Comparison of ENCODE assay signal across 5 fruit fly cellular contexts in the genomic region with DNA sequence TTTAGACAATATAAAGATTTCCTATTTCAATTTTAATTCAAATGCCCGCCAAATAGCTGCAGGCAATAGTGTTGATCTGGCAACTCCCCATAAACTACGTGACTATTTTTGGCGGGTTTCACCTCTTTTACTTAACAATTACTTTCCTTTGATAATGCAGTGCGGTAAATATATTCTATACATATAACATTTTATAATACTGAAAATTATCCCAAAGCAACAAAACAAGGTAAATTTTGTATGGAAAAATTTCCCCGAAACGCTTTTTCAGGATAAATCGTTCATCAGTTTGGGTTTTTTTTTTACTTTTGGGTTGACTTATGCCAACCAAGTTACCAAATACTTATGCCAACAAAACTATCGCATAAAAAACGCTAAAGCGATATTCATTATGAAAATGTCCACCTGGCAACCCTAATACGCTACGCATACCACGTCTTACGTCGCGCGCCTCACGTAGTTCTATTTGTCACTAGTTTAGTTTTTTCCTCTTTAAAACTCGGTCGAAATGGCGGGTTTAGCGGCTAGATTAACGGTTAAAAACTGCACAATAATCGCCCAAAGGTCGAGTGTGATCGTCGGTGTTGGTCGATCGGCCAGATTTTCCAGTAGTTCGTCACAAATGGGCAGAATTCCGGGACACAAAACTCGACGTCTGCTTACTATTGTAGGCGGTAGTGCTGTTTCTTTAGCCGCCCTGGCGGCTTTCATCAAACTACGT.
TF ChIP-seq lines count a peak whose summit lies in the region.

Gene MICU3 (plus strand): TSS at position 442 of the 721 bp plus-strand sequence.

- TF ChIP-seq CTCF in whole organism, embryonic (GFP tag; optimal IDR thresholded peaks at IDR 0.05; lab: Kevin White, UChicago) = peak; percentile 27

TF ChIP-seq in whole organism, adult, 20 proteins besides CTCF, POLR2A, EP300 and RAD21 (continues in another document):
- peak; percentile 38 for TF ChIP-seq Crg-1 (GFP tag; optimal IDR thresholded peaks at IDR 0.05; lab: Kevin White, UChicago)
- peak; percentile 68 for TF ChIP-seq CG1620 (GFP tag; optimal IDR thresholded peaks at IDR 0.05; lab: Kevin White, UChicago)
- no peak for TF ChIP-seq CG33017 (tag; optimal IDR thresholded peaks at IDR 0.05; lab: Kevin White, UChicago)
- peak; percentile 76 for TF ChIP-seq toe (GFP tag; optimal IDR thresholded peaks at IDR 0.05; lab: Kevin White, UChicago)
- no peak for TF ChIP-seq kay (GFP tag; lab: Kevin White, UChicago; ENCODE audit: borderline replicate concordance)
- peak; percentile 1 for TF ChIP-seq ovo (GFP tag; optimal IDR thresholded peaks at IDR 0.05; lab: Kevin White, UChicago)
- peak; percentile 47 for TF ChIP-seq CG11617 (GFP tag; optimal IDR thresholded peaks at IDR 0.05; lab: Kevin White, UChicago)
- TF ChIP-seq CG14711 (tag; optimal IDR thresholded peaks at IDR 0.05; lab: Kevin White, UChicago) = peak; percentile 87
- peak; percentile 76 for TF ChIP-seq Hr96 (GFP tag; optimal IDR thresholded peaks at IDR 0.05; lab: Kevin White, UChicago)
- peak; percentile 65 for TF ChIP-seq CG5204 (GFP tag; optimal IDR thresholded peaks at IDR 0.05; lab: Kevin White, UChicago)
- TF ChIP-seq CG7101 (tag; optimal IDR thresholded peaks at IDR 0.05; lab: Kevin White, UChicago) = peak; percentile 26
- no peak for TF ChIP-seq cnc (optimal IDR thresholded peaks at IDR 0.05; lab: Kevin White, UChicago)
- TF ChIP-seq CG12768 (GFP tag; optimal IDR thresholded peaks at IDR 0.05; lab: Kevin White, UChicago) = peak; percentile 43
- TF ChIP-seq Mnt (GFP tag; optimal IDR thresholded peaks at IDR 0.05; lab: Kevin White, UChicago) = peak; percentile 35
- TF ChIP-seq bab1 (GFP tag; optimal IDR thresholded peaks at IDR 0.05; lab: Kevin White, UChicago) = peak; percentile 21
- TF ChIP-seq CG7045 (GFP tag; optimal IDR thresholded peaks at IDR 0.05; lab: Kevin White, UChicago) = peak; percentile 39

TF ChIP-seq in whole organism, embryonic, 481 proteins besides CTCF, POLR2A, EP300 and RAD21 (continues in another document):
- TF ChIP-seq tio (GFP tag; optimal IDR thresholded peaks at IDR 0.05; lab: Kevin White, UChicago) (peak; percentile 59), Poxn (GFP tag; IDR thresholded peaks at IDR 0.05; lab: Robert Waterston, UW) (no peak), Ada2b (GFP tag; IDR thresholded peaks at IDR 0.05; lab: Robert Waterston, UW) (peak; percentile 30), Scr (GFP tag; IDR thresholded peaks at IDR 0.05; lab: Robert Waterston, UW; ENCODE audit: partially characterized antibody) (peak; percentile 80), gt (GFP tag; IDR thresholded peaks at IDR 0.05; lab: Robert Waterston, UW) (no peak), CG18619 (GFP tag; optimal IDR thresholded peaks at IDR 0.05; lab: Kevin White, UChicago) (peak; percentile 61), CG33213 (GFP tag; optimal IDR thresholded peaks at IDR 0.05; lab: Kevin White, UChicago) (peak; percentile 57), CG15601 (tag; optimal IDR thresholded peaks at IDR 0.05; lab: Kevin White, UChicago) (peak; percentile 61), sqz (GFP tag; optimal IDR thresholded peaks at IDR 0.05; lab: Kevin White, UChicago) (peak; percentile 11), CG18011 (GFP tag; optimal IDR thresholded peaks at IDR 0.05; lab: Kevin White, UChicago) (peak; percentile 23), al (GFP tag; IDR thresholded peaks at IDR 0.05; lab: Robert Waterston, UW) (peak; percentile 67), CG1832 (GFP tag; optimal IDR thresholded peaks at IDR 0.05; lab: Kevin White, UChicago) (no peak), CG6854 (GFP tag; optimal IDR thresholded peaks at IDR 0.05; lab: Kevin White, UChicago) (no peak), CG34376 (GFP tag; optimal IDR thresholded peaks at IDR 0.05; lab: Kevin White, UChicago) (no peak), mam (GFP tag; optimal IDR thresholded peaks at IDR 0.05; lab: Kevin White, UChicago) (peak; percentile 82), sd (tag; optimal IDR thresholded peaks at IDR 0.05; lab: Kevin White, UChicago) (peak; percentile 46), CkIIα-i1 (GFP tag; IDR thresholded peaks at IDR 0.05; lab: Robert Waterston, UW) (no peak)

TF ChIP-seq in whole organism, prepupa, 60 proteins besides CTCF, POLR2A, EP300 and RAD21 (continues in another document):
- TF ChIP-seq eg (GFP tag; IDR thresholded peaks at IDR 0.05; lab: Robert Waterston, UW) (no peak; the same call in 2 of the 3 replicates), acj6 (GFP tag; optimal IDR thresholded peaks at IDR 0.05; lab: Kevin White, UChicago) (peak; percentile 62), CG9139 (GFP tag; optimal IDR thresholded peaks at IDR 0.05; lab: Kevin White, UChicago) (no peak), svp (GFP tag; lab: Kevin White, UChicago) (peak; percentile 79), lz (GFP tag; optimal IDR thresholded peaks at IDR 0.05; lab: Kevin White, UChicago) (peak; percentile 59), Met (GFP tag; optimal IDR thresholded peaks at IDR 0.05; lab: Kevin White, UChicago) (no peak), CG11762 (GFP tag; optimal IDR thresholded peaks at IDR 0.05; lab: Kevin White, UChicago; ENCODE audit: insufficient read depth) (peak; percentile 15), Sox102F (GFP tag; optimal IDR thresholded peaks at IDR 0.05; lab: Kevin White, UChicago) (no peak), net (GFP tag; optimal IDR thresholded peaks at IDR 0.05; lab: Kevin White, UChicago) (no peak), Hr4 (GFP tag; optimal IDR thresholded peaks at IDR 0.05; lab: Kevin White, UChicago) (no peak), cyc (GFP tag; optimal IDR thresholded peaks at IDR 0.05; lab: Kevin White, UChicago) (peak; percentile 66), Sox15 (GFP tag; optimal IDR thresholded peaks at IDR 0.05; lab: Kevin White, UChicago) (peak; percentile 40), CG6792 (GFP tag; optimal IDR thresholded peaks at IDR 0.05; lab: Kevin White, UChicago) (peak; percentile 45), CG11294 (GFP tag; IDR thresholded peaks at IDR 0.05; lab: Robert Waterston, UW) (peak; percentile 17; the same call in 1 of the 2 replicates), CG11902 (GFP tag; optimal IDR thresholded peaks at IDR 0.05; lab: Kevin White, UChicago) (peak; percentile 11), topi (GFP tag; optimal IDR thresholded peaks at IDR 0.05; lab: Kevin White, UChicago) (peak; percentile 50), Hr39 (GFP tag; optimal IDR thresholded peaks at IDR 0.05; lab: Kevin White, UChicago) (no peak)

TF ChIP-seq in whole organism, pupa, 21 proteins besides CTCF, POLR2A, EP300 and RAD21:
- TF ChIP-seq CG15710 (tag; optimal IDR thresholded peaks at IDR 0.05; lab: Kevin White, UChicago) (no peak), CG10348 (GFP tag; IDR thresholded peaks at IDR 0.05; lab: Robert Waterston, UW) (no peak), CG12605 (GFP tag; IDR thresholded peaks at IDR 0.05; lab: Robert Waterston, UW) (no peak), CG32121 (GFP tag; IDR thresholded peaks at IDR 0.05; lab: Robert Waterston, UW) (0 out of 2 replicates have a peak, but pooled peaks have one; percentile 29), CG4496 (GFP tag; IDR thresholded peaks at IDR 0.05; lab: Robert Waterston, UW) (peak; percentile 58; the same call in 2 of the 3 replicates), Pif1B (GFP tag; optimal IDR thresholded peaks at IDR 0.05; lab: Kevin White, UChicago) (no peak), CG8301 (tag; optimal IDR thresholded peaks at IDR 0.05; lab: Kevin White, UChicago) (no peak), EcR (GFP tag; optimal IDR thresholded peaks at IDR 0.05; lab: Kevin White, UChicago) (no peak), fd96Ca (GFP tag; IDR thresholded peaks at IDR 0.05; lab: Robert Waterston, UW) (peak; percentile 53; the same call in 2 of the 3 replicates), D1 (tag; optimal IDR thresholded peaks at IDR 0.05; lab: Kevin White, UChicago) (peak; percentile 53), Pif1A (GFP tag; optimal IDR thresholded peaks at IDR 0.05; lab: Kevin White, UChicago) (no peak), Snoo (tag; optimal IDR thresholded peaks at IDR 0.05; lab: Kevin White, UChicago) (no peak), rn (GFP tag; IDR thresholded peaks at IDR 0.05; lab: Robert Waterston, UW) (no peak; the same call in 1 of the 2 replicates), CG17806 (tag; optimal IDR thresholded peaks at IDR 0.05; lab: Kevin White, UChicago) (no peak), gl (tag; optimal IDR thresholded peaks at IDR 0.05; lab: Kevin White, UChicago) (no peak), Ets98B (GFP tag; IDR thresholded peaks at IDR 0.05; lab: Robert Waterston, UW) (peak; percentile 51; the same call in 1 of the 2 replicates)

TF ChIP-seq in whole organism, wandering third instar larva, 38 proteins besides CTCF, POLR2A, EP300 and RAD21:
- peak; percentile 40 for TF ChIP-seq sv (GFP tag; optimal IDR thresholded peaks at IDR 0.05; lab: Kevin White, UChicago)
- TF ChIP-seq woc (GFP tag; optimal IDR thresholded peaks at IDR 0.05; lab: Kevin White, UChicago) = peak; percentile 37
- TF ChIP-seq dmrt93B (GFP tag; optimal IDR thresholded peaks at IDR 0.05; lab: Kevin White, UChicago) = peak; percentile 45
- TF ChIP-seq ey (GFP tag; optimal IDR thresholded peaks at IDR 0.05; lab: Kevin White, UChicago) = peak; percentile 50
- no peak for TF ChIP-seq Vsx2 (GFP tag; optimal IDR thresholded peaks at IDR 0.05; lab: Kevin White, UChicago; ENCODE audit: partially characterized antibody)
- TF ChIP-seq rgr (GFP tag; optimal IDR thresholded peaks at IDR 0.05; lab: Kevin White, UChicago) = peak; percentile 65
- peak; percentile 72 for TF ChIP-seq tai (GFP tag; optimal IDR thresholded peaks at IDR 0.05; lab: Kevin White, UChicago)
- peak; percentile 62 for TF ChIP-seq h (GFP tag; optimal IDR thresholded peaks at IDR 0.05; lab: Kevin White, UChicago)
- TF ChIP-seq Hnf4 (GFP tag; optimal IDR thresholded peaks at IDR 0.05; lab: Kevin White, UChicago) = peak; percentile 66
- peak; percentile 28 for TF ChIP-seq CG9705 (GFP tag; optimal IDR thresholded peaks at IDR 0.05; lab: Kevin White, UChicago)
- TF ChIP-seq brk (GFP tag; optimal IDR thresholded peaks at IDR 0.05; lab: Kevin White, UChicago) = no peak
- TF ChIP-seq fru (GFP tag; optimal IDR thresholded peaks at IDR 0.05; lab: Kevin White, UChicago) = peak; percentile 58
- peak; percentile 7 for TF ChIP-seq OdsH (GFP tag; optimal IDR thresholded peaks at IDR 0.05; lab: Kevin White, UChicago)
- peak; percentile 59 for TF ChIP-seq br (GFP tag; optimal IDR thresholded peaks at IDR 0.05; lab: Kevin White, UChicago)
- peak; percentile 42 for TF ChIP-seq psq (GFP tag; optimal IDR thresholded peaks at IDR 0.05; lab: Kevin White, UChicago)
- TF ChIP-seq jim (GFP tag; optimal IDR thresholded peaks at IDR 0.05; lab: Kevin White, UChicago) = no peak
- peak; percentile 9 for TF ChIP-seq sage (GFP tag; optimal IDR thresholded peaks at IDR 0.05; lab: Kevin White, UChicago)
- TF ChIP-seq CG32264 (GFP tag; optimal IDR thresholded peaks at IDR 0.05; lab: Kevin White, UChicago) = no peak
